Worm (Caenorhabditis elegans) whole organism, late embryonic: ENCODE data around the gene E02C12.8.

ENCODE experiments used
- C38D4.7 ChIP-seq: fragments of 200-800 bp; sonication (Bioruptor generic); optimal IDR thresholded peaks from 2 replicates; lab custom pipeline; 2018; ENCODE audit warnings: mild to moderate bottlenecking, missing genetic modification characterization, moderate library complexity, missing compliant biosample characterization
- F13H6.1 ChIP-seq: sonication (generic microtip); optimal IDR thresholded peaks from 2 replicates; lab custom pipeline; 2016; ENCODE audit warnings: missing genetic modification characterization, missing compliant biosample characterization
- K09A11.1 ChIP-seq: sonication (generic microtip); optimal IDR thresholded peaks from 2 replicates; lab custom pipeline; 2017; ENCODE audit warnings: antibody characterized with exemption, mild to moderate bottlenecking, missing genetic modification characterization, missing compliant biosample characterization; ENCODE audit not compliant: insufficient read depth
- T23F11.4 ChIP-seq: fragments of 200-800 bp; sonication (Bioruptor generic); optimal IDR thresholded peaks from 2 replicates; lab custom pipeline; 2018; ENCODE audit warnings: mild to moderate bottlenecking, missing genetic modification characterization, missing compliant biosample characterization
- ama-1 ChIP-seq: fragments of 150-350 bp; optimal IDR thresholded peaks from 2 replicates; lab custom pipeline; 2014
- ceh-19 ChIP-seq: fragments of 200-800 bp; sonication (Bioruptor generic); optimal IDR thresholded peaks from 2 replicates; lab custom pipeline; 2018; ENCODE audit warnings: mild to moderate bottlenecking, missing genetic modification characterization, missing compliant biosample characterization
- ceh-2 ChIP-seq: sonication (generic microtip); optimal IDR thresholded peaks from 2 replicates; lab custom pipeline; 2016; ENCODE audit warnings: missing genotype, missing genetic modification characterization, missing compliant biosample characterization
- ceh-22 ChIP-seq: sonication (generic microtip); optimal IDR thresholded peaks from 2 replicates; lab custom pipeline; 2017; ENCODE audit warnings: missing biosample characterization, missing genetic modification characterization
- ceh-30 ChIP-seq: fragments of 150-350 bp; optimal IDR thresholded peaks from 2 replicates; lab custom pipeline; 2014; ENCODE audit warnings: missing biosample characterization, missing genetic modification characterization
- ceh-31 ChIP-seq: sonication (generic microtip); optimal IDR thresholded peaks from 2 replicates; lab custom pipeline; 2016; ENCODE audit warnings: missing genetic modification characterization, missing compliant biosample characterization
- ceh-45 ChIP-seq: fragments of 200-800 bp; sonication (Bioruptor generic); IDR thresholded peaks from 2 replicates; pipeline ENCODE4 v1.3.6; 2022; ENCODE audit warnings: missing genetic modification reagents, missing genetic modification characterization, missing compliant biosample characterization
- ceh-48 ChIP-seq: sonication (generic microtip); optimal IDR thresholded peaks from 2 replicates; lab custom pipeline; 2016; ENCODE audit warnings: missing genetic modification characterization, inconsistent platforms, missing compliant biosample characterization
- ceh-6 ChIP-seq: fragments of 200-800 bp; sonication (Bioruptor generic); optimal IDR thresholded peaks from 2 replicates; lab custom pipeline; 2018; ENCODE audit warnings: mild to moderate bottlenecking, missing genetic modification characterization, missing compliant biosample characterization
- ceh-9 ChIP-seq: sonication (generic microtip); optimal IDR thresholded peaks from 2 replicates; lab custom pipeline; 2016; ENCODE audit warnings: mild to moderate bottlenecking, missing genetic modification characterization, inconsistent platforms, missing compliant biosample characterization
- che-1 ChIP-seq: sonication (generic microtip); optimal IDR thresholded peaks from 2 replicates; lab custom pipeline; 2016; ENCODE audit warnings: mild to moderate bottlenecking, missing genetic modification characterization, missing compliant biosample characterization
- eyg-1 ChIP-seq: sonication (generic microtip); optimal IDR thresholded peaks from 2 replicates; lab custom pipeline; 2016; ENCODE audit warnings: missing genotype, missing genetic modification characterization, missing compliant biosample characterization
- fax-1 ChIP-seq: sonication (generic microtip); optimal IDR thresholded peaks from 2 replicates; lab custom pipeline; 2016; ENCODE audit warnings: missing genotype, missing genetic modification characterization, missing compliant biosample characterization
- fkh-6 ChIP-seq: sonication (generic microtip); optimal IDR thresholded peaks from 2 replicates; lab custom pipeline; 2016; ENCODE audit warnings: missing genetic modification characterization, missing compliant biosample characterization
- hlh-13 ChIP-seq: fragments of 200-800 bp; sonication (Bioruptor generic); optimal IDR thresholded peaks from 2 replicates; lab custom pipeline; 2018; ENCODE audit warnings: mild to moderate bottlenecking, missing genetic modification characterization, missing compliant biosample characterization
- hlh-15 ChIP-seq: sonication (generic microtip); optimal IDR thresholded peaks from 2 replicates; lab custom pipeline; 2016; ENCODE audit warnings: missing genetic modification characterization, missing compliant biosample characterization
- hlh-30 ChIP-seq: sonication (generic microtip); optimal IDR thresholded peaks from 2 replicates; lab custom pipeline; 2017; ENCODE audit warnings: antibody characterized with exemption, missing genetic modification characterization, missing compliant biosample characterization; ENCODE audit not compliant: insufficient read depth
- hlh-6 ChIP-seq: sonication (generic microtip); optimal IDR thresholded peaks from 2 replicates; lab custom pipeline; 2016; ENCODE audit warnings: missing genotype, missing genetic modification characterization, missing compliant biosample characterization
- madf-2 ChIP-seq: sonication (generic microtip); optimal IDR thresholded peaks from 2 replicates; lab custom pipeline; 2017; ENCODE audit warnings: missing genetic modification characterization, missing compliant biosample characterization
- nfya-1 ChIP-seq: sonication (generic microtip); optimal IDR thresholded peaks from 2 replicates; lab custom pipeline; 2017; ENCODE audit warnings: missing genetic modification characterization, mild to moderate bottlenecking, missing compliant biosample characterization, antibody characterized with exemption, moderate library complexity
- nhr-11 ChIP-seq: fragments of 150-350 bp; optimal IDR thresholded peaks from 2 replicates; lab custom pipeline; 2014; ENCODE audit warnings: missing biosample characterization, missing genetic modification characterization
- nhr-232 ChIP-seq: sonication (generic microtip); optimal IDR thresholded peaks from 2 replicates; lab custom pipeline; 2016; ENCODE audit warnings: missing genetic modification characterization, missing compliant biosample characterization
- pat-9 ChIP-seq: fragments of 200-800 bp; sonication (Bioruptor generic); optimal IDR thresholded peaks from 2 replicates; lab custom pipeline; 2018; ENCODE audit warnings: mild to moderate bottlenecking, missing genetic modification characterization, moderate library complexity, missing compliant biosample characterization
- pha-4 ChIP-seq: fragments of 150-350 bp; optimal IDR thresholded peaks from 2 replicates; lab custom pipeline; 2018; ENCODE audit warnings: missing biosample characterization, missing genetic modification reagents, missing genetic modification characterization
- rnt-1 ChIP-seq: sonication (generic microtip); optimal IDR thresholded peaks from 2 replicates; lab custom pipeline; 2016; ENCODE audit warnings: missing genetic modification characterization, missing compliant biosample characterization
- sdc-2 ChIP-seq: sonication (generic microtip); optimal IDR thresholded peaks from 2 replicates; lab custom pipeline; 2016; ENCODE audit warnings: missing genotype, missing genetic modification characterization, missing compliant biosample characterization
- sox-2 ChIP-seq: fragments of 200-800 bp; sonication (Bioruptor generic); IDR thresholded peaks from 2 replicates; pipeline ENCODE4 v1.3.6; 2022; ENCODE audit warnings: missing genetic modification reagents, missing genetic modification characterization, missing compliant biosample characterization
- syd-9 ChIP-seq: sonication (generic microtip); optimal IDR thresholded peaks from 2 replicates; lab custom pipeline; 2016; ENCODE audit warnings: mild to moderate bottlenecking, missing genetic modification characterization, moderate library complexity, missing compliant biosample characterization
- unc-3 ChIP-seq, 2 experiments: fragments of 200-800 bp in 1 of 2; sonication (Bioruptor generic) in 1 of 2; sonication (generic microtip) in 1 of 2; conservative IDR thresholded peaks in 1 of 2; optimal IDR thresholded peaks in 1 of 2; 2 replicates each; pipeline versions ENCODE4 v1.3.6 to Lab custom; 2016 to 2022; ENCODE audit warnings: missing compliant biosample characterization in 2 of 2, missing genetic modification characterization in 2 of 2, missing genetic modification reagents in 1 of 2
- unc-42 ChIP-seq: sonication (generic microtip); optimal IDR thresholded peaks from 2 replicates; lab custom pipeline; 2016; ENCODE audit warnings: missing genotype, missing genetic modification characterization, missing compliant biosample characterization
- unc-55 ChIP-seq: sonication (generic microtip); optimal IDR thresholded peaks from 2 replicates; lab custom pipeline; 2017; ENCODE audit warnings: missing biosample characterization, missing genetic modification reagents, missing genetic modification characterization
- unc-86 ChIP-seq: sonication (generic microtip); optimal IDR thresholded peaks from 2 replicates; lab custom pipeline; 2016; ENCODE audit warnings: missing genetic modification characterization, missing compliant biosample characterization
- ztf-16 ChIP-seq: sonication (generic microtip); optimal IDR thresholded peaks from 2 replicates; lab custom pipeline; 2017; ENCODE audit warnings: missing genetic modification characterization, missing compliant biosample characterization

Gene E02C12.8

DNA sequence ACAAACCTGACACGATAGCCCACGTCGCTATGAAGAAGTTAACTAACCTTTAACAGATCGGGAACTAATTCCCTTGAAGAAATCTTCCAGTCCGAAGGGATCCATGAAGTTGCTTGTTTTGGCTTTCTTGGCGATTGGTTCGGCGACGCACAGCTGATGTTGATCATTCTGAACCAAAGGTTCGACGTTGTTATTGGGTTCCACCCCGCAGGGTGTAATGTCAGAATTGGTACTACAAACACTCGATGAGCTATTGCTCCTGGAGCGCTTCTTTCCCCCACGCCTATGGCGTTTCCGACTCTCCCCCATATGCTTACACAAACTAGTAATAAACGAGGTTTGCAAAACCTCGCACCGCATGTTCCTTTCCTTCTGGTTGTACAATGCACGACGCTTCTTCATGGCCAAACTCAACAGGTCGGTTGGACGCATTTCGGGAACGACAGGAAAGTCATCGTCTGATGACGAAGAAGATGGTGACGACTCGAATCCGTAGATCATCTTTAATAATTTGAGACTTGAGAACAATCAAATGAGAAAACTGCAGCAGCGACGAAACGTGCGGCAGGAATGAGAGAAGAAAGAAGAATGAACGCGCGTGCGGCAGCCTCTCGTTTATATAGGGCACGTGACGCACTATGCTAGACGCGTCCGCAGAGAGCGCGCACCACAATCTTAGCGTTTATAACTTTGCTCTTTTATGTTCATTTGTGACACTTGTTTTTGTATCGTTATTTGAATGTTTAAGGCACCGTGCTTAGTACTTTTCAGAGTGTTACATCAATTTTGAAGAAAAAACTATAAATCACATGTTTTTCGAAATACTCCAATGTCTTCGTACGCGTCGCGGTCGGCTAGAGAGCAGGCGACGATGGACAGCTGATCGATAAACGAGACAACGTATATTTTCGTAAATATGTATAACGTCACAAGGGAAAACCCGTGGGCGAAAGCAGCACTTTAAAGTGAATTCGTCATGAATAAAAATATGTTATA lies 29.5 kb downstream of the E02C12.8 start, which contains the start of gene tos-1 (continued):
- peak; percentile 95 for TF ChIP-seq syd-9 (tag; lab: Kevin White, UChicago)
- peak; percentile 71 for TF ChIP-seq ceh-2 (tag; lab: Kevin White, UChicago)
- TF ChIP-seq nhr-232: peak; percentile 34
- TF ChIP-seq ceh-6 (GFP tag; lab: Kevin White, UChicago): peak; percentile 21
- TF ChIP-seq ceh-22 (tag; lab: Kevin White, UChicago): no peak
- TF ChIP-seq unc-86 (tag; lab: Kevin White, UChicago): peak; percentile 95
- TF ChIP-seq ceh-19 (GFP tag; lab: Kevin White, UChicago): peak; percentile 87
- no peak for TF ChIP-seq pha-4 (tag; lab: Kevin White, UChicago)
- no peak; the same call in 1 of the 2 replicates for TF ChIP-seq unc-3 (GFP tag; conservative IDR thresholded peaks at IDR 0.05; lab: Robert Waterston, UW)
- TF ChIP-seq unc-3 (tag; optimal IDR thresholded peaks at IDR 0.05; lab: Kevin White, UChicago): peak; percentile 96
- no peak for TF ChIP-seq ceh-30
- TF ChIP-seq fkh-6 (tag; lab: Kevin White, UChicago): peak; percentile 77
- TF ChIP-seq che-1 (tag; lab: Kevin White, UChicago): peak; percentile 71
- TF ChIP-seq ama-1: peak; percentile 99
- peak; percentile 59 for TF ChIP-seq C38D4.7 (GFP tag; lab: Kevin White, UChicago)
- peak; percentile 97 for TF ChIP-seq ceh-31 (tag; lab: Kevin White, UChicago)
- peak; percentile 83 for TF ChIP-seq sdc-2 (tag; lab: Kevin White, UChicago)
- TF ChIP-seq ceh-9: no peak
- TF ChIP-seq hlh-6: peak; percentile 77
- peak; percentile 97 for TF ChIP-seq unc-42 (tag; lab: Kevin White, UChicago)

DNA sequence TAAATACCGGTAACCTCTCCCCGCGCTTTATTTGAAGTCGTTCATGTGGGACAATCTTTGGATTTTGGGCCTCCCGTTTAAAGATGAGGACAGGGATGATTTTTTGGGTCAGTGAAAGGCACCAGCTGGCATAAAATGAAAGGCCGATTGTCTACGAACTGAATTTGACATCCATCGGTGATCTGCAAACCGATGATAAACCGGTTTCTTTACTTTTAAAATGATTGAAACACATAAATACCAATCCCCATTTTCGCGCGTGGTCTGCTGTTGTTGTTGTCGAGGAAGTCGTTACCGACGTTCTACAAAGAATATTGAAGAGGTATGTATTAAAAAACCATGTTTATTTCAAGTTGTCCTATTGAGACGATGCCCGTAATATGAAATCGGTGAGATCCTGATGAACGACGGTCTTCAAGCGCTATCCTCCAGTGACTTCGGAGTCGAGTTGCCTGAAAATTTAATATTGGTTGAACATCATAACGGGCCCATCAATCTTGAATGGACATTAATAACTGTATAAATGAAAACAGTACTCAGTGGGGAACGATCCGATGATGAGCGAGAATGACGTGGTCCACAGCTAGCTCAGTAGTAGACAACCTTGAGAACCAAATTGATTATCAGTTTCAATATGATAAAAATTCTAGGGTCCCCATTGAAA lies 30.3 kb downstream of the E02C12.8 start:
- TF ChIP-seq eyg-1 (tag; lab: Kevin White, UChicago) (no peak), ceh-45 (GFP tag; lab: Robert Waterston, UW) (no peak), rnt-1 (tag; lab: Kevin White, UChicago) (no peak), ama-1 (no peak)

DNA sequence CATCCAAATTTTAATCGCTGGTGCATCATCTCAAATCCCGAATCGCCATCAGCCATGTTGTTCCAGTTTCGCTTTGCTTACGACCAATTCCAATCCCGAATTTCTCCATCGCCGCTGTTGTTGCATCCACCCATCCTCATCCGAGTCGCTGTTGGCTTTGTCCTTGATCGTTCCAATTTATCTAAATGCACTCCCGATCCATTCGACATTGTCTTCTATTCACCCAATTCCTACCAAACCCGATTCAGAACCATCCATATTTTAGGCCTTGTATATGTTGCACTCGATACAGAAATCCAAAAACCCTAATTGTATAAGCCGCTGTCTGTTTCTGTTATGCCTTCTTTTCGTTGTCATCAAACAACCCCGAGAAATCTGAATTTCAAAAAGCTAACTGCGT lies 33.1 kb downstream of the E02C12.8 start:
- TF ChIP-seq unc-55 (GFP tag; lab: Kevin White, UChicago): no peak
- no peak for TF ChIP-seq ceh-45 (GFP tag; lab: Robert Waterston, UW)
- no peak for TF ChIP-seq F13H6.1 (tag; lab: Kevin White, UChicago)
- TF ChIP-seq ama-1: peak; percentile 32
- TF ChIP-seq unc-3 (GFP tag; conservative IDR thresholded peaks at IDR 0.05; lab: Robert Waterston, UW): 0 out of 2 replicates have a peak, but pooled peaks have one; percentile 28
- no peak for TF ChIP-seq unc-3 (tag; optimal IDR thresholded peaks at IDR 0.05; lab: Kevin White, UChicago)
- TF ChIP-seq ztf-16 (tag; lab: Kevin White, UChicago): no peak

DNA sequence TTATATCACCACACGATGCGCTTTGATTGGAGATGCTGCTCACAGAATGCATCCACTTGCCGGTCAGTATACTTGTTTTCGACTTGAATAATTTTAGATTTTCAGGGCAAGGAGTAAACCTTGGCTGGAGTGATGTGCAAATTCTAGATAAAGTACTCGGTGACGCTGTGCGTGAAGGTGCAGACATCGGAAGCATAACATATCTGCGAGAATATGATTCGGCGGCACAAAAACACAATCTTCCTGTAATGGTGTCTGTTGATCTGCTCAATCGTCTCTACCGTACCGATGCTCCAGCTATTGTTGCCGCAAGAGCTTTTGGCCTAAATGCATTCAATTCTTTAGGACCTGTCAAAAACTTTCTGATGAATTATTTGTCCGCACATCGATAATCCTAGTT lies 35.0 kb downstream of the E02C12.8 start:
- TF ChIP-seq ama-1 (peak; percentile 83), fax-1 (tag; lab: Kevin White, UChicago) (no peak)

DNA sequence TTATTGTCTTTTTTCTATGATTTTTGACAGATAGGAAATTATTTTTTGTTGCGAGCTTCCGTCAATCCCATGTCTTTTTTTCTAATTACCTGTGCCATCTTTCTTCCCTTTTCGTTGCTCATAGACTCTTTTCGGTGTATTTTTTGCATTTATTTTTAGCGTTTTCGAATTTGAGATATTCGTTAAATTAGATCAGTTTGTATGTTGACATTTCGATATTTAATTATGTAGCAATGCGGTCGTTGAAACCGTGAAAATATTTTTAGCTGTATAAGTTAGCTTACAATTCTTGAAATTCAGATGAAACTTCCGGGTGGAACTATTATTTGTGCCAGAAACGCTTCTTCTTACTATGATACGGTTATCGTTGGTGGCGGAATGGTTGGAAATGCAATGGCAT lies 37.0 kb downstream of the E02C12.8 start, which contains the start of gene coq-6:
Gene coq-6, plus strand, starts transcription at position 301 of the 400 bp plus-strand sequence.
- no peak for TF ChIP-seq hlh-13 (GFP tag; lab: Kevin White, UChicago)
- TF ChIP-seq K09A11.1 (tag; lab: Kevin White, UChicago): no peak
- no peak for TF ChIP-seq madf-2 (tag; lab: Kevin White, UChicago)
- TF ChIP-seq ceh-19 (GFP tag; lab: Kevin White, UChicago): no peak
- no peak for TF ChIP-seq pha-4 (tag; lab: Kevin White, UChicago)
- no peak for TF ChIP-seq unc-3 (GFP tag; conservative IDR thresholded peaks at IDR 0.05; lab: Robert Waterston, UW)
- no peak for TF ChIP-seq unc-3 (tag; optimal IDR thresholded peaks at IDR 0.05; lab: Kevin White, UChicago)
- no peak for TF ChIP-seq ceh-48
- TF ChIP-seq pat-9 (tag; lab: Kevin White, UChicago): no peak
- no peak for TF ChIP-seq nfya-1
- no peak for TF ChIP-seq hlh-15 (tag; lab: Kevin White, UChicago)
- TF ChIP-seq hlh-30: no peak
- no peak for TF ChIP-seq ceh-9
- TF ChIP-seq T23F11.4 (GFP tag; lab: Kevin White, UChicago): no peak
- no peak for TF ChIP-seq sox-2 (GFP tag; lab: Robert Waterston, UW)
- no peak for TF ChIP-seq hlh-6
- TF ChIP-seq nhr-11 (tag; lab: Kevin White, UChicago): no peak
- TF ChIP-seq, all 69 proteins: peak for 0
